Worm (Caenorhabditis elegans) whole organism, L3 larva: ENCODE data around the gene F21C10.11.

Experiments used
- ZK546.5 ChIP-seq: sonication (generic microtip); optimal IDR thresholded peaks from 2 replicates; lab custom pipeline; 2017; ENCODE audit warnings: missing biosample characterization, missing genetic modification characterization
- lin-39 ChIP-seq: fragments of 150-350 bp; optimal IDR thresholded peaks from 2 replicates; lab custom pipeline; 2018; ENCODE audit warnings: missing biosample characterization, missing genetic modification reagents, missing genetic modification characterization
- nhr-12 ChIP-seq: fragments of 150-350 bp; optimal IDR thresholded peaks from 2 replicates; lab custom pipeline; 2014; ENCODE audit warnings: missing biosample characterization, missing genetic modification characterization
- nhr-237 ChIP-seq: fragments of 150-350 bp; optimal IDR thresholded peaks from 2 replicates; lab custom pipeline; 2014; ENCODE audit warnings: missing biosample characterization, missing genetic modification characterization
- nhr-28 ChIP-seq: fragments of 150-350 bp; optimal IDR thresholded peaks from 2 replicates; lab custom pipeline; 2014; ENCODE audit warnings: missing biosample characterization, missing genetic modification characterization
- skn-1 ChIP-seq: fragments of 150-350 bp; optimal IDR thresholded peaks from 2 replicates; lab custom pipeline; 2014; ENCODE audit warnings: missing biosample characterization, missing genetic modification characterization
- ztf-4 ChIP-seq: fragments of 150-350 bp; optimal IDR thresholded peaks from 2 replicates; lab custom pipeline; 2014; ENCODE audit warnings: missing biosample characterization, missing genetic modification characterization

ce11 chrV:9133950-9134349, 10.7 kb downstream of the F21C10.11 start, which contains the start of gene B0222.1:
- TF ChIP-seq nhr-28 (tag; lab: Kevin White, UChicago) (no peak), nhr-12 (no peak), ztf-4 (tag; lab: Kevin White, UChicago) (no peak), ZK546.5 (tag; lab: Kevin White, UChicago) (no peak), skn-1 (tag; lab: Kevin White, UChicago) (no peak), lin-39 (tag; lab: Kevin White, UChicago) (no peak), nhr-237 (tag; lab: Kevin White, UChicago) (no peak)
